Worm (Caenorhabditis elegans) whole organism, L4 larva: ENCODE results near the gene C10E2.5.

Experiments
- D1046.2 ChIP-seq: fragments of 200-800 bp; sonication (Bioruptor generic); IDR thresholded peaks from 2 replicates; pipeline ENCODE4 v1.3.6; 2022; ENCODE audit warnings: missing genetic modification characterization, missing compliant biosample characterization
- F10B5.3 ChIP-seq: sonication (generic microtip); optimal IDR thresholded peaks from 2 replicates; lab custom pipeline; 2016; ENCODE audit warnings: mild to moderate bottlenecking, missing genetic modification characterization, missing compliant biosample characterization
- F44E2.7 ChIP-seq: fragments of 200-800 bp; sonication (Bioruptor generic); IDR thresholded peaks from 2 replicates; pipeline ENCODE4 v2.1.2; 2022; ENCODE audit warnings: missing genetic modification characterization, missing compliant biosample characterization
- R02D3.7 ChIP-seq: fragments of 150-350 bp; sonication (generic microtip); optimal IDR thresholded peaks from 3 replicates; lab custom pipeline; 2014; ENCODE audit warnings: missing biosample characterization, missing genetic modification characterization
- Y48G9A.11 ChIP-seq: fragments of 200-800 bp; sonication (Bioruptor generic); IDR thresholded peaks from 2 replicates; pipeline ENCODE4 v1.3.6; 2022; ENCODE audit warnings: missing genetic modification reagents, missing genetic modification characterization, missing compliant biosample characterization
- Y5F2A.4 ChIP-seq: fragments of 200-800 bp; sonication (Bioruptor generic); optimal IDR thresholded peaks from 2 replicates; lab custom pipeline; 2018; ENCODE audit warnings: mild to moderate bottlenecking, missing genetic modification characterization, missing compliant biosample characterization
- Y75B8A.6 ChIP-seq: fragments of 200-800 bp; sonication (Bioruptor generic); IDR thresholded peaks from 2 replicates; pipeline ENCODE4 v1.3.6; 2022; ENCODE audit warnings: missing genetic modification reagents, missing genetic modification characterization, missing compliant biosample characterization
- ZK337.2 ChIP-seq: fragments of 200-800 bp; sonication (Bioruptor generic); IDR thresholded peaks from 2 replicates; pipeline ENCODE4 v1.3.6; 2022; ENCODE audit warnings: missing genetic modification reagents, missing genetic modification characterization, missing compliant biosample characterization
- aly-2 ChIP-seq: sonication (generic microtip); optimal IDR thresholded peaks from 2 replicates; lab custom pipeline; 2018; ENCODE audit warnings: missing biosample characterization, missing genetic modification characterization
- arid-1 ChIP-seq: fragments of 200-800 bp; sonication (Bioruptor generic); conservative IDR thresholded peaks from 2 replicates; pipeline ENCODE4 v1.3.6; 2022; ENCODE audit warnings: missing genetic modification reagents, missing genetic modification characterization, missing compliant biosample characterization
- attf-4 ChIP-seq: sonication (generic microtip); optimal IDR thresholded peaks from 3 replicates; lab custom pipeline; 2017; ENCODE audit warnings: missing biosample characterization, missing genetic modification characterization
- ceh-44 ChIP-seq: fragments of 200-800 bp; sonication (Bioruptor generic); IDR thresholded peaks from 2 replicates; pipeline ENCODE4 v1.3.6; 2022; ENCODE audit warnings: missing genetic modification reagents, missing genetic modification characterization, missing compliant biosample characterization
- ces-1 ChIP-seq: fragments of 150-350 bp; sonication (generic microtip); optimal IDR thresholded peaks from 4 replicates; lab custom pipeline; 2014; ENCODE audit warnings: missing biosample characterization, missing genetic modification reagents, missing genetic modification characterization
- ctbp-1 ChIP-seq: fragments of 200-800 bp; sonication (Bioruptor generic); IDR thresholded peaks from 2 replicates; pipeline ENCODE4 v1.3.6; 2022; ENCODE audit warnings: missing genetic modification reagents, missing genetic modification characterization, missing compliant biosample characterization
- daf-12 ChIP-seq: fragments of 150-350 bp; optimal IDR thresholded peaks from 2 replicates; lab custom pipeline; 2014; ENCODE audit warnings: missing biosample characterization, missing genetic modification reagents, missing genetic modification characterization
- daf-16 ChIP-seq, 3 experiments: sonication (generic microtip); optimal IDR thresholded peaks; 2 replicates each; lab custom pipeline; 2016 to 2017; ENCODE audit warnings: missing genetic modification characterization in 3 of 3, missing genetic modification reagents in 3 of 3, mild to moderate bottlenecking in 2 of 3, missing compliant biosample characterization in 2 of 3, missing biosample characterization in 1 of 3, moderate library complexity in 1 of 3
- dmd-6 ChIP-seq: fragments of 200-800 bp; sonication (Bioruptor generic); IDR thresholded peaks from 2 replicates; pipeline ENCODE4 v1.3.6; 2022; ENCODE audit warnings: missing genetic modification reagents, missing genetic modification characterization, missing compliant biosample characterization
- dve-1 ChIP-seq: sonication (generic microtip); optimal IDR thresholded peaks from 2 replicates; lab custom pipeline; 2017; ENCODE audit warnings: antibody characterized with exemption, mild to moderate bottlenecking, missing genetic modification characterization, missing compliant biosample characterization; ENCODE audit not compliant: insufficient read depth
- egl-27 ChIP-seq: sonication (generic microtip); optimal IDR thresholded peaks from 3 replicates; lab custom pipeline; 2017; ENCODE audit warnings: missing biosample characterization, missing genetic modification reagents, missing genetic modification characterization
- egl-43 ChIP-seq: fragments of 200-800 bp; sonication (Bioruptor generic); IDR thresholded peaks from 2 replicates; pipeline ENCODE4 v1.3.6; 2022; ENCODE audit warnings: missing genetic modification reagents, missing genetic modification characterization, missing compliant biosample characterization
- fkh-10 ChIP-seq: fragments of 150-350 bp; optimal IDR thresholded peaks from 2 replicates; lab custom pipeline; 2014; ENCODE audit warnings: missing biosample characterization, missing genetic modification reagents, missing genetic modification characterization
- fos-1 ChIP-seq: fragments of 150-350 bp; optimal IDR thresholded peaks from 2 replicates; lab custom pipeline; 2014; ENCODE audit warnings: missing biosample characterization, missing genetic modification characterization
- gei-8 ChIP-seq: fragments of 200-800 bp; sonication (Bioruptor generic); optimal IDR thresholded peaks from 2 replicates; lab custom pipeline; 2018; ENCODE audit warnings: mild to moderate bottlenecking, missing genetic modification characterization, missing compliant biosample characterization
- hlh-11 ChIP-seq: fragments of 200-800 bp; sonication (Bioruptor generic); optimal IDR thresholded peaks from 2 replicates; lab custom pipeline; 2018; ENCODE audit warnings: mild to moderate bottlenecking, missing genetic modification characterization, missing compliant biosample characterization
- hmg-1.1 ChIP-seq: fragments of 200-800 bp; sonication (Bioruptor generic); IDR thresholded peaks from 2 replicates; pipeline ENCODE4 v1.3.6; 2022; ENCODE audit warnings: missing genetic modification reagents, missing genetic modification characterization, missing compliant biosample characterization
- lim-7 ChIP-seq: fragments of 200-800 bp; sonication (Bioruptor generic); IDR thresholded peaks from 2 replicates; pipeline ENCODE4 v1.3.6; 2022; ENCODE audit warnings: missing genetic modification characterization, missing compliant biosample characterization
- madf-9 ChIP-seq: fragments of 200-800 bp; sonication (Bioruptor generic); conservative IDR thresholded peaks from 2 replicates; pipeline ENCODE4 v1.3.6; 2022; ENCODE audit warnings: missing genetic modification reagents, missing genetic modification characterization, missing compliant biosample characterization
- mdt-29 ChIP-seq: fragments of 200-800 bp; sonication (Bioruptor generic); IDR thresholded peaks from 2 replicates; pipeline ENCODE4 v1.3.6; 2022; ENCODE audit warnings: missing genetic modification reagents, missing genetic modification characterization, missing compliant biosample characterization
- mep-1 ChIP-seq: fragments of 150-350 bp; sonication (generic microtip); optimal IDR thresholded peaks from 3 replicates; lab custom pipeline; 2014; ENCODE audit warnings: missing biosample characterization, missing genetic modification characterization
- mes-2 ChIP-seq: sonication (generic microtip); optimal IDR thresholded peaks from 2 replicates; lab custom pipeline; 2016; ENCODE audit warnings: missing genotype, mild to moderate bottlenecking, missing genetic modification characterization, missing compliant biosample characterization; ENCODE audit not compliant: poor library complexity, severe bottlenecking
- mxl-2 ChIP-seq: fragments of 200-800 bp; sonication (Bioruptor generic); conservative IDR thresholded peaks from 2 replicates; pipeline ENCODE4 v1.3.6; 2022; ENCODE audit warnings: missing genetic modification reagents, missing genetic modification characterization, missing compliant biosample characterization
- mxl-3 ChIP-seq: fragments of 200-800 bp; sonication (Bioruptor generic); optimal IDR thresholded peaks from 2 replicates; lab custom pipeline; 2018; ENCODE audit warnings: mild to moderate bottlenecking, missing genetic modification characterization, missing compliant biosample characterization
- nhr-102 ChIP-seq: sonication (generic microtip); optimal IDR thresholded peaks from 2 replicates; lab custom pipeline; 2016; ENCODE audit warnings: mild to moderate bottlenecking, missing genetic modification characterization, moderate library complexity, missing compliant biosample characterization
- nhr-111 ChIP-seq: fragments of 200-800 bp; sonication (Bioruptor generic); optimal IDR thresholded peaks from 2 replicates; lab custom pipeline; 2018; ENCODE audit warnings: mild to moderate bottlenecking, missing genetic modification characterization, missing compliant biosample characterization
- nhr-237 ChIP-seq: sonication (generic microtip); optimal IDR thresholded peaks from 2 replicates; lab custom pipeline; 2017; ENCODE audit warnings: missing biosample characterization, missing genetic modification characterization
- nhr-28 ChIP-seq: fragments of 150-350 bp; optimal IDR thresholded peaks from 2 replicates; lab custom pipeline; 2014; ENCODE audit warnings: missing biosample characterization, missing genetic modification characterization
- nhr-41 ChIP-seq: fragments of 200-800 bp; sonication (Bioruptor generic); IDR thresholded peaks from 2 replicates; pipeline ENCODE4 v1.3.6; 2022; ENCODE audit warnings: missing genetic modification reagents, missing genetic modification characterization, missing compliant biosample characterization
- nhr-42 ChIP-seq: fragments of 200-800 bp; sonication (Bioruptor generic); IDR thresholded peaks from 2 replicates; pipeline ENCODE4 v1.3.6; 2022; ENCODE audit warnings: missing genetic modification characterization, missing compliant biosample characterization
- nhr-6 ChIP-seq: fragments of 150-350 bp; optimal IDR thresholded peaks from 2 replicates; lab custom pipeline; 2014; ENCODE audit warnings: missing biosample characterization, missing genetic modification characterization
- nhr-76 ChIP-seq: fragments of 150-350 bp; optimal IDR thresholded peaks from 2 replicates; lab custom pipeline; 2014; ENCODE audit warnings: missing biosample characterization, missing genetic modification characterization
- nhr-77 ChIP-seq: fragments of 150-350 bp; optimal IDR thresholded peaks from 2 replicates; lab custom pipeline; 2014; ENCODE audit warnings: missing biosample characterization, missing genetic modification characterization
- pqm-1 ChIP-seq: sonication (generic microtip); optimal IDR thresholded peaks from 2 replicates; lab custom pipeline; 2017; ENCODE audit warnings: missing biosample characterization, missing genetic modification characterization
- spr-1 ChIP-seq: sonication (generic microtip); optimal IDR thresholded peaks from 2 replicates; lab custom pipeline; 2016; ENCODE audit warnings: mild to moderate bottlenecking, missing genetic modification characterization, missing compliant biosample characterization
- spr-3 ChIP-seq: fragments of 200-800 bp; sonication (Bioruptor generic); optimal IDR thresholded peaks from 2 replicates; lab custom pipeline; 2018; ENCODE audit warnings: mild to moderate bottlenecking, missing genetic modification characterization, missing compliant biosample characterization
- unc-39 ChIP-seq: sonication (generic microtip); optimal IDR thresholded peaks from 2 replicates; lab custom pipeline; 2017; ENCODE audit warnings: missing biosample characterization, missing genetic modification characterization
- unc-62 ChIP-seq, 3 experiments: fragments of 150-350 bp in 1 of 3; sonication (generic microtip); optimal IDR thresholded peaks in 2 of 3; peaks in 1 of 3; 1 replicate in 1 of 3; 2 replicates in 2 of 3; lab custom pipeline; 2014 to 2017; ENCODE audit warnings: missing biosample characterization in 3 of 3, missing genetic modification characterization in 3 of 3, missing genetic modification reagents in 3 of 3, missing genotype in 1 of 3
- vab-7 ChIP-seq: fragments of 200-800 bp; sonication (Bioruptor generic); IDR thresholded peaks from 2 replicates; pipeline ENCODE4 v1.3.6; 2022; ENCODE audit warnings: missing genetic modification reagents, missing genetic modification characterization, missing compliant biosample characterization
- zag-1 ChIP-seq: fragments of 150-350 bp; optimal IDR thresholded peaks from 2 replicates; lab custom pipeline; 2014; ENCODE audit warnings: missing biosample characterization, missing genetic modification characterization
- zip-11 ChIP-seq: fragments of 200-800 bp; sonication (Bioruptor generic); IDR thresholded peaks from 2 replicates; pipeline ENCODE4 v1.3.6; 2022; ENCODE audit warnings: missing genetic modification characterization, missing compliant biosample characterization
- ztf-11 ChIP-seq: fragments of 150-350 bp; optimal IDR thresholded peaks from 2 replicates; lab custom pipeline; 2014; ENCODE audit warnings: missing biosample characterization, missing genetic modification characterization

Gene C10E2.5

ce11 chrX:16726879-16727278, 27.5 kb downstream of the C10E2.5 start (continued):
- TF ChIP-seq unc-39 (tag; lab: Kevin White, UChicago) (no peak), nhr-111 (GFP tag; lab: Kevin White, UChicago) (no peak), hlh-11 (tag; lab: Kevin White, UChicago) (peak; percentile 99), attf-4 (tag; lab: Kevin White, UChicago) (peak; percentile 9), zip-11 (no peak), daf-12 (tag; lab: Kevin White, UChicago) (no peak), F44E2.7 (GFP tag; lab: Robert Waterston, UW) (no peak), nhr-42 (peak; percentile 45; the same call in 1 of the 2 replicates), ctbp-1 (GFP tag; lab: Robert Waterston, UW) (peak; percentile 93), mxl-3 (GFP tag; lab: Kevin White, UChicago) (peak; percentile 95), aly-2 (tag; lab: Kevin White, UChicago) (no peak), mdt-29 (GFP tag; lab: Robert Waterston, UW) (peak; percentile 64), nhr-6 (peak; percentile 89), nhr-102 (peak; percentile 74), Y5F2A.4 (GFP tag; lab: Kevin White, UChicago) (no peak), dmd-6 (GFP tag; lab: Robert Waterston, UW) (peak; percentile 98), Y75B8A.6 (GFP tag; lab: Robert Waterston, UW) (no peak), spr-1 (tag; lab: Kevin White, UChicago) (peak; percentile 85), nhr-77 (tag; lab: Kevin White, UChicago) (peak; percentile 79), mep-1 (tag; lab: Kevin White, UChicago) (peak; percentile 95), egl-43 (GFP tag; lab: Robert Waterston, UW) (no peak; the same call in 1 of the 2 replicates), nhr-237 (no peak), spr-3 (GFP tag; lab: Kevin White, UChicago) (peak; percentile 29), unc-62 (GFP tag; optimal IDR thresholded peaks at IDR 0.05 in 1 of 2; lab: Kevin White, UChicago) (peak in 1 of 2 experiments; percentile 97), unc-62 (tag; optimal IDR thresholded peaks at IDR 0.05; lab: Kevin White, UChicago) (peak; percentile 52), hmg-1.1 (GFP tag; lab: Robert Waterston, UW) (peak; percentile 98), ZK337.2 (GFP tag; lab: Robert Waterston, UW) (no peak), daf-16 (GFP tag; optimal IDR thresholded peaks at IDR 0.05; lab: Kevin White, UChicago) (peak; percentile 79 to 80), daf-16 (tag; optimal IDR thresholded peaks at IDR 0.05; lab: Kevin White, UChicago) (peak; percentile 90), F10B5.3 (tag; lab: Kevin White, UChicago) (no peak), dve-1 (peak; percentile 96), mxl-2 (0 out of 2 replicates have a peak, but pooled peaks have one; percentile 30), mes-2 (peak; percentile 79), madf-9 (GFP tag; lab: Robert Waterston, UW) (peak; percentile 66), R02D3.7 (tag; lab: Kevin White, UChicago) (no peak), D1046.2 (GFP tag; lab: Robert Waterston, UW) (0 out of 2 replicates have a peak, but pooled peaks have one; percentile 37), ces-1 (no peak), pqm-1 (peak; percentile 14), egl-27 (tag; lab: Kevin White, UChicago) (no peak), fos-1 (tag; lab: Kevin White, UChicago) (no peak), ztf-11 (tag; lab: Kevin White, UChicago) (no peak), ceh-44 (GFP tag; lab: Robert Waterston, UW) (peak; percentile 56; the same call in 1 of the 2 replicates), fkh-10 (GFP tag; lab: Kevin White, UChicago) (peak; percentile 84), nhr-28 (tag; lab: Kevin White, UChicago) (peak; percentile 91), nhr-41 (0 out of 2 replicates have a peak, but pooled peaks have one; percentile 36), Y48G9A.11 (GFP tag; lab: Robert Waterston, UW) (0 out of 2 replicates have a peak, but pooled peaks have one; percentile 9), vab-7 (GFP tag; lab: Robert Waterston, UW) (peak; percentile 73; the same call in 1 of the 2 replicates), arid-1 (peak; percentile 83), zag-1 (tag; lab: Kevin White, UChicago) (peak; percentile 31), lim-7 (GFP tag; lab: Robert Waterston, UW) (no peak), gei-8 (peak; percentile 87), nhr-76 (tag; lab: Kevin White, UChicago) (no peak)
